Fruit fly (Drosophila melanogaster): ENCODE results near the gene bero.

dm6 chr2L:20883097-20883496 is 24.6 kb downstream of the bero start:
- TF ChIP-seq OdsH (GFP tag; optimal IDR thresholded peaks at IDR 0.05) (no peak), Rel (GFP tag; optimal IDR thresholded peaks at IDR 0.05) (no peak), Rel (tag; optimal IDR thresholded peaks at IDR 0.05) (no peak), Abd-B (GFP tag; optimal IDR thresholded peaks at IDR 0.05) (no peak), CrebA (GFP tag; optimal IDR thresholded peaks at IDR 0.05; ENCODE audit: borderline replicate concordance) (no peak), psq (GFP tag; optimal IDR thresholded peaks at IDR 0.05) (no peak)
